Fruit fly (Drosophila melanogaster): ENCODE measurements around the gene CG7407.

DNA sequence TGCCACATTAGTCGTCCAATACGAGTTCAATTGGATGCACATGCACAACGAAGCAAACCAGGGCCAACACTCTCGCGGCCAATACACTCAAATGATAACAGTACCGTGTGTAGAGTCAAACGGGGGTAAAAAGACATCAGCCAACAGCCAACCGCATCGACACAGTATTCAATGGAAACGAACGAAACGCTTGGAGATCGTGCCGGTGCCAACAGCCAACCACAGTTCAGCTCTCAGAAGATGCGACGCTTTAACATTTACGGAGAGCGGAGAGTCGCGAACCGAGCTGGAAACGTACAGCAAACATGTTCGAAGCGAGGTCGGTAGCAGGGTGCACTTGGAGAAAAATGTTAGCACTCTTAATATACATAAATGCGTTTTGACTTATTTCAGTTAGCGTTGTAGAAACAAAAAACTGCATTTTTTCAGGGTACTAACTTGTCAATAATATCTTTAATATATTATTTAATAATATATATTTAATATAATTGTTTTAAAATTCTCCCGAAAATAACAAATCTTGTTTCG, 15.2 kb upstream of the CG7407 start:
- TF ChIP-seq CG4318 (GFP tag; optimal IDR thresholded peaks at IDR 0.05) (peak; percentile 53), CG6276 (GFP tag; optimal IDR thresholded peaks at IDR 0.05) (peak; percentile 51), CG11294 (GFP tag; IDR thresholded peaks at IDR 0.05) (peak; percentile 36; the same call in 1 of the 2 replicates), esn (GFP tag; optimal IDR thresholded peaks at IDR 0.05) (peak; percentile 55), net (GFP tag; optimal IDR thresholded peaks at IDR 0.05) (peak; percentile 58), eg (GFP tag; IDR thresholded peaks at IDR 0.05) (peak; percentile 95), fkh (GFP tag; optimal IDR thresholded peaks at IDR 0.05) (no peak)
